Fruit fly (Drosophila melanogaster) whole organism: ENCODE results near the gene CG7829.

Experiments
- CG8478 ChIP-seq: fragments of >200 bp; optimal IDR thresholded peaks from 2 replicates; lab custom pipeline; 2018; ENCODE audit warnings: inconsistent platforms
- EcR ChIP-seq, 2 experiments: fragments of >200 bp; optimal IDR thresholded peaks; 2 replicates each; lab custom pipeline; 2017; ENCODE audit warnings: missing biosample characterization in 2 of 2, missing genetic modification characterization in 2 of 2, missing genetic modification reagents in 2 of 2
- pan ChIP-seq: fragments of >200 bp; optimal IDR thresholded peaks from 2 replicates; lab custom pipeline; 2017
- psq ChIP-seq: fragments of >200 bp; optimal IDR thresholded peaks from 2 replicates; lab custom pipeline; 2017
- usp ChIP-seq: fragments of >200 bp; optimal IDR thresholded peaks from 2 replicates; lab custom pipeline; 2017; ENCODE audit warnings: missing biosample characterization, missing genetic modification characterization, mixed read lengths

DNA sequence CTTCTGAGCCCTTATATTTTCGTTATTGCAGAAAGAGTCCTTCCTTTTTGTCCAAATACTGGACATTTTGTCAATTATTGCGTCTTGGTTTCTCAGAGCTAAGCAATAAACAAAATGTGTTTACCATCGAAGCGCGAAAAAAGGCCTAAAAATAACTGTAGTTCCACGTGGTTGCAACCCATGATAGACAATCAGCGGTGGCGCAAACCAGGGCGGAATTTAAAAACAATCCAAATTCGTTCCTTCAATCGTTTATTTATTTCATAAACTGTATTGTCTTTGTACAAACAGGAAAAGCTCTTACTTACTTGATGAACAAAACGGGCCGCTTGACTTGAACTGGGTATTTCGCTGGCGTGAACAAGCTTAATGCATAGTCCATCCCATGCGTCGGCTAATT is 41.2 kb upstream of the CG7829 start, which contains the start of gene CG7824:
- no peak for TF ChIP-seq CG8478
- TF ChIP-seq usp, result no peak
- no peak for TF ChIP-seq psq (lab: Kevin White, UChicago)
- TF ChIP-seq EcR (GFP tag; optimal IDR thresholded peaks at IDR 0.05; lab: Kevin White, UChicago), result no peak
- TF ChIP-seq pan (lab: Kevin White, UChicago), result no peak
